Worm (Caenorhabditis elegans) whole organism, late embryonic: ENCODE measurements around the gene M03A1.3.

Experiments
- ceh-14 ChIP-seq: sonication (generic microtip); optimal IDR thresholded peaks from 2 replicates; lab custom pipeline; 2016; ENCODE audit warnings: missing genotype, missing genetic modification characterization, missing compliant biosample characterization
- lim-6 ChIP-seq: sonication (generic microtip); optimal IDR thresholded peaks from 2 replicates; lab custom pipeline; 2016; ENCODE audit warnings: missing genetic modification characterization, missing compliant biosample characterization

DNA sequence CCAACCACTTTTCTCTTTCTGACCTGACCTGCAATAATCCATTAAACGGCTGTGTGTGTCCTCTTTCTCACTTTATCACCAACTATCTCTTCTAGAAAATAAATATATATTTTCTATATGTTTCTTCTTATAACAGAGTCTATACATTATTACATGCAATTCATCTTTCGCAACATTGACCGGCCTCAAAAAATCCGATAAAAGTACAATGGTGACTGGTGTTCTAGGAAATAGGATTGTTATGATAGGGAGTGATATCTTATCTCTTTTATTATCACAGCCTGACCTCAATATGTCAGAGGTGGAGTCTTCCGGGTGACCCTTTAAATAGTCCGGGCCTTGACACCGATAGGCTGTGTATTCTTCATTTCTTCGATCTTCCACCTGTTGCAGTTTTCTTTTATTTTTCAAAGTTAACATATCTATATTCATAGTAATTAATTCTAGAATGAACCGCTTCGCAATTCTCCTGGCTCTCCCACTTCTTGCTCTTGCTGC is 5.0 kb downstream of the M03A1.3 start, which contains the start of gene dao-2:
- TF ChIP-seq ceh-14 (tag; lab: Kevin White, UChicago) (no peak), lim-6 (tag; lab: Kevin White, UChicago) (no peak)
